Worm (Caenorhabditis elegans): ENCODE results near the gene F49F1.5.

- no peak for TF ChIP-seq him-1 (tag; optimal IDR thresholded peaks at IDR 0.05)
- TF ChIP-seq W03F9.2 (tag; optimal IDR thresholded peaks at IDR 0.05) = no peak
Measured at ce11 chrIV:4115634-4116033, 4.6 kb downstream of the F49F1.5 start, which contains the start of the genes F49F1.4 and F49F1.2.
